Fruit fly (Drosophila melanogaster) whole organism, embryonic: ENCODE measurements around the gene DCTN1-p150.

Experiments
- CG10979 ChIP-seq: fragments of 200-800 bp; sonication (Bioruptor generic); optimal IDR thresholded peaks from 2 replicates; lab custom pipeline; 2018; ENCODE audit warnings: missing biosample characterization, mild to moderate bottlenecking, missing genetic modification characterization, moderate library complexity
- CG11695 ChIP-seq: fragments of 200-800 bp; sonication (Bioruptor generic); IDR thresholded peaks from 3 replicates; pipeline ENCODE4 v1.3.6; 2022; ENCODE audit warnings: missing biosample characterization, missing genetic modification characterization
- CG11696 ChIP-seq: fragments of 200-800 bp; sonication (Bioruptor generic); IDR thresholded peaks from 2 replicates; pipeline ENCODE4 v1.3.6; 2022; ENCODE audit warnings: missing biosample characterization, missing genetic modification characterization
- CG13775 ChIP-seq: fragments of 200-800 bp; sonication (Bioruptor generic); optimal IDR thresholded peaks from 3 replicates; lab custom pipeline; 2017; ENCODE audit warnings: missing biosample characterization, mild to moderate bottlenecking, missing genetic modification characterization
- CG16815 ChIP-seq: fragments of 200-800 bp; sonication (Bioruptor generic); optimal IDR thresholded peaks from 3 replicates; lab custom pipeline; 2017; ENCODE audit warnings: missing biosample characterization, mild to moderate bottlenecking, missing genetic modification characterization
- CG31365 ChIP-seq: fragments of 200-800 bp; sonication (Bioruptor generic); optimal IDR thresholded peaks from 2 replicates; lab custom pipeline; 2018; ENCODE audit warnings: missing biosample characterization, mild to moderate bottlenecking, missing genetic modification characterization
- CG3281 ChIP-seq: fragments of 200-800 bp; sonication (Bioruptor generic); optimal IDR thresholded peaks from 3 replicates; lab custom pipeline; 2017; ENCODE audit warnings: missing biosample characterization, mild to moderate bottlenecking, missing genetic modification characterization
- CG3838 ChIP-seq: fragments of 200-800 bp; sonication (Bioruptor generic); optimal IDR thresholded peaks from 3 replicates; lab custom pipeline; 2016; ENCODE audit warnings: missing biosample characterization, missing genetic modification characterization
- CG4328 ChIP-seq: fragments of 200-800 bp; sonication (Bioruptor generic); optimal IDR thresholded peaks from 3 replicates; lab custom pipeline; 2017; ENCODE audit warnings: missing biosample characterization, missing genetic modification reagents, missing genetic modification characterization
- CG5953 ChIP-seq: fragments of 200-800 bp; sonication (Bioruptor generic); IDR thresholded peaks from 2 replicates; pipeline ENCODE4 v1.3.6; 2022; ENCODE audit warnings: missing biosample characterization, missing genetic modification characterization
- CG6689 ChIP-seq: fragments of 200-800 bp; sonication (Bioruptor generic); IDR thresholded peaks from 2 replicates; pipeline ENCODE4 v1.3.6; 2022; ENCODE audit warnings: missing biosample characterization, missing genetic modification characterization
- CG6854 ChIP-seq: fragments of 200-800 bp; sonication (Bioruptor generic); optimal IDR thresholded peaks from 3 replicates; lab custom pipeline; 2017; ENCODE audit warnings: missing biosample characterization, mild to moderate bottlenecking, missing genetic modification characterization
- CG7271 ChIP-seq: fragments of 200-800 bp; sonication (Bioruptor generic); optimal IDR thresholded peaks from 2 replicates; lab custom pipeline; 2018; ENCODE audit warnings: missing biosample characterization, mild to moderate bottlenecking, missing genetic modification characterization, moderate library complexity
- CG7357 ChIP-seq: fragments of 200-800 bp; sonication (Bioruptor generic); IDR thresholded peaks from 3 replicates; pipeline ENCODE4 v1.3.6; 2022; ENCODE audit warnings: missing biosample characterization, missing genetic modification characterization
- CG7556 ChIP-seq: fragments of 200-800 bp; sonication (Bioruptor generic); optimal IDR thresholded peaks from 2 replicates; lab custom pipeline; 2017; ENCODE audit warnings: missing biosample characterization, mild to moderate bottlenecking, missing genetic modification characterization
- CG8281 ChIP-seq: fragments of 200-800 bp; sonication (Bioruptor generic); optimal IDR thresholded peaks from 2 replicates; lab custom pipeline; 2018; ENCODE audit warnings: missing biosample characterization, mild to moderate bottlenecking, missing genetic modification characterization, moderate library complexity
- CG8388 ChIP-seq: fragments of 200-800 bp; sonication (Bioruptor generic); optimal IDR thresholded peaks from 2 replicates; lab custom pipeline; 2019; ENCODE audit warnings: missing biosample characterization, mild to moderate bottlenecking, missing genetic modification characterization, moderate library complexity
- CG9932 ChIP-seq: fragments of 200-800 bp; sonication (Bioruptor generic); IDR thresholded peaks from 2 replicates; pipeline ENCODE4 v1.3.6; 2022; ENCODE audit warnings: missing biosample characterization, missing genetic modification characterization
- Dbx ChIP-seq: fragments of 200-800 bp; sonication (Bioruptor generic); IDR thresholded peaks from 3 replicates; pipeline ENCODE4 v1.3.6; 2022; ENCODE audit warnings: missing biosample characterization, missing genetic modification characterization
- Drgx ChIP-seq: fragments of 200-800 bp; sonication (Bioruptor generic); IDR thresholded peaks from 2 replicates; pipeline ENCODE4 v1.3.6; 2022; ENCODE audit warnings: missing biosample characterization, missing genetic modification characterization
- Eip74EF ChIP-seq, 2 experiments: fragments of 200-800 bp in 1 of 2; fragments of >200 bp in 1 of 2; sonication (Bioruptor generic) in 1 of 2; optimal IDR thresholded peaks; 2 replicates each; lab custom pipeline; 2017 to 2019; ENCODE audit warnings: missing biosample characterization in 2 of 2, missing genetic modification characterization in 2 of 2, mild to moderate bottlenecking in 1 of 2, moderate library complexity in 1 of 2
- Elba2 ChIP-seq: fragments of 200-800 bp; sonication (Bioruptor generic); optimal IDR thresholded peaks from 3 replicates; lab custom pipeline; 2016; ENCODE audit warnings: missing biosample characterization, missing genetic modification characterization
- Hr39 ChIP-seq: fragments of >200 bp; optimal IDR thresholded peaks from 2 replicates; lab custom pipeline; 2017
- Hsf ChIP-seq: fragments of 200-800 bp; sonication (Bioruptor generic); optimal IDR thresholded peaks from 3 replicates; lab custom pipeline; 2016; ENCODE audit warnings: missing biosample characterization, missing genetic modification characterization
- Optix ChIP-seq: fragments of 200-800 bp; sonication (Bioruptor generic); IDR thresholded peaks from 3 replicates; pipeline ENCODE4 v1.3.6; 2022; ENCODE audit warnings: missing biosample characterization, missing genetic modification characterization
- Sin3A ChIP-seq: fragments of >200 bp; optimal IDR thresholded peaks from 2 replicates; lab custom pipeline; 2018
- Sry-δ ChIP-seq: fragments of 200-800 bp; sonication (Bioruptor generic); optimal IDR thresholded peaks from 2 replicates; lab custom pipeline; 2016; ENCODE audit warnings: missing biosample characterization, missing genetic modification characterization
- Stat92E ChIP-seq, 3 experiments: fragments of >200 bp in 2 of 3; fragments of 200-800 bp in 1 of 3; sonication (Bioruptor generic) in 1 of 3; optimal IDR thresholded peaks; 2 replicates each; lab custom pipeline; 2017 to 2019; ENCODE audit warnings: missing biosample characterization in 3 of 3, missing genetic modification characterization in 3 of 3, mild to moderate bottlenecking in 1 of 3, moderate library complexity in 1 of 3
- Taf1 ChIP-seq: fragments of 200-800 bp; sonication (Bioruptor generic); IDR thresholded peaks from 2 replicates; pipeline ENCODE4 v1.3.6; 2022; ENCODE audit warnings: missing biosample characterization, missing genetic modification characterization
- ac ChIP-seq: fragments of 200-800 bp; sonication (Bioruptor generic); optimal IDR thresholded peaks from 3 replicates; lab custom pipeline; 2017; ENCODE audit warnings: missing biosample characterization, mild to moderate bottlenecking, missing genetic modification characterization
- az2 ChIP-seq: fragments of 200-800 bp; sonication (Bioruptor generic); optimal IDR thresholded peaks from 3 replicates; lab custom pipeline; 2016; ENCODE audit warnings: missing biosample characterization, missing genetic modification characterization
- bowl ChIP-seq: fragments of 200-800 bp; sonication (Bioruptor generic); IDR thresholded peaks from 2 replicates; pipeline ENCODE4 v1.3.6; 2022; ENCODE audit warnings: missing biosample characterization, missing genetic modification characterization
- crc ChIP-seq: fragments of 200-800 bp; sonication (Bioruptor generic); optimal IDR thresholded peaks from 2 replicates; lab custom pipeline; 2016; ENCODE audit warnings: missing biosample characterization, missing genetic modification characterization
- disco-r ChIP-seq: fragments of 200-800 bp; sonication (Bioruptor generic); optimal IDR thresholded peaks from 2 replicates; lab custom pipeline; 2016; ENCODE audit warnings: missing biosample characterization, missing genetic modification characterization
- gce ChIP-seq: fragments of 200-800 bp; sonication (Bioruptor generic); IDR thresholded peaks from 3 replicates; pipeline ENCODE4 v1.3.6; 2022; ENCODE audit warnings: missing biosample characterization, missing genetic modification characterization
- gem ChIP-seq: fragments of 200-800 bp; sonication (Bioruptor generic); optimal IDR thresholded peaks from 2 replicates; lab custom pipeline; 2019; ENCODE audit warnings: missing biosample characterization, mild to moderate bottlenecking, missing genetic modification characterization, moderate library complexity
- gt ChIP-seq: fragments of 200-800 bp; sonication (Bioruptor generic); IDR thresholded peaks from 2 replicates; pipeline ENCODE4 v1.3.6; 2022; ENCODE audit warnings: missing biosample characterization, missing genetic modification characterization
- hkb ChIP-seq, 2 experiments: fragments of 200-800 bp in 1 of 2; fragments of >200 bp in 1 of 2; sonication (Bioruptor generic) in 1 of 2; IDR thresholded peaks in 1 of 2; optimal IDR thresholded peaks in 1 of 2; 2 replicates each; pipeline versions ENCODE4 v1.3.6 to Lab custom; 2017 to 2022; ENCODE audit warnings: missing biosample characterization in 1 of 2, missing genetic modification characterization in 1 of 2
- jing ChIP-seq: fragments of 200-800 bp; sonication (Bioruptor generic); optimal IDR thresholded peaks from 2 replicates; lab custom pipeline; 2018; ENCODE audit warnings: missing biosample characterization, mild to moderate bottlenecking, missing genetic modification characterization
- ken ChIP-seq: fragments of 200-800 bp; sonication (Bioruptor generic); IDR thresholded peaks from 3 replicates; pipeline ENCODE4 v1.3.6; 2022; ENCODE audit warnings: missing biosample characterization, missing genetic modification characterization
- maf-S ChIP-seq: fragments of 200-800 bp; sonication (Bioruptor generic); optimal IDR thresholded peaks from 2 replicates; lab custom pipeline; 2016; ENCODE audit warnings: missing biosample characterization, missing genetic modification characterization
- pnt ChIP-seq: fragments of 200-800 bp; sonication (Bioruptor generic); optimal IDR thresholded peaks from 3 replicates; lab custom pipeline; 2016; ENCODE audit warnings: missing biosample characterization, missing genetic modification characterization
- row ChIP-seq: fragments of 200-800 bp; sonication (Bioruptor generic); IDR thresholded peaks from 3 replicates; pipeline ENCODE4 v1.3.6; 2022; ENCODE audit warnings: missing biosample characterization, missing genetic modification characterization
- slbo ChIP-seq: fragments of 200-800 bp; sonication (Bioruptor generic); IDR thresholded peaks from 2 replicates; pipeline ENCODE4 v1.3.6; 2022; ENCODE audit warnings: missing biosample characterization, missing genetic modification characterization
- tio ChIP-seq: fragments of 200-800 bp; sonication (Bioruptor generic); optimal IDR thresholded peaks from 2 replicates; lab custom pipeline; 2017; ENCODE audit warnings: missing biosample characterization, missing genetic modification characterization, inconsistent platforms
- tna ChIP-seq: fragments of 200-800 bp; sonication (Bioruptor generic); IDR thresholded peaks from 2 replicates; pipeline ENCODE4 v1.3.6; 2022; ENCODE audit warnings: missing biosample characterization, missing genetic modification characterization; ENCODE audit not compliant: partially characterized antibody
- vfl ChIP-seq: fragments of 200-800 bp; sonication (Bioruptor generic); optimal IDR thresholded peaks from 2 replicates; lab custom pipeline; 2016; ENCODE audit warnings: missing biosample characterization, missing genetic modification characterization
- vvl ChIP-seq: fragments of 200-800 bp; sonication (Bioruptor generic); IDR thresholded peaks from 2 replicates; pipeline ENCODE4 v1.3.6; 2022; ENCODE audit warnings: missing biosample characterization, missing genetic modification characterization
- z ChIP-seq: fragments of 200-800 bp; sonication (Bioruptor generic); IDR thresholded peaks from 3 replicates; pipeline ENCODE4 v1.3.6; 2022; ENCODE audit warnings: missing biosample characterization, missing genetic modification characterization
- zen2 ChIP-seq: fragments of 200-800 bp; sonication (Bioruptor generic); IDR thresholded peaks from 3 replicates; pipeline ENCODE4 v1.3.6; 2022; ENCODE audit warnings: missing biosample characterization, missing genetic modification characterization; ENCODE audit not compliant: partially characterized antibody
- zfh2 ChIP-seq: fragments of 200-800 bp; sonication (Bioruptor generic); optimal IDR thresholded peaks from 2 replicates; lab custom pipeline; 2016; ENCODE audit warnings: missing biosample characterization, missing genetic modification characterization

DCTN1-p150 gene

DNA sequence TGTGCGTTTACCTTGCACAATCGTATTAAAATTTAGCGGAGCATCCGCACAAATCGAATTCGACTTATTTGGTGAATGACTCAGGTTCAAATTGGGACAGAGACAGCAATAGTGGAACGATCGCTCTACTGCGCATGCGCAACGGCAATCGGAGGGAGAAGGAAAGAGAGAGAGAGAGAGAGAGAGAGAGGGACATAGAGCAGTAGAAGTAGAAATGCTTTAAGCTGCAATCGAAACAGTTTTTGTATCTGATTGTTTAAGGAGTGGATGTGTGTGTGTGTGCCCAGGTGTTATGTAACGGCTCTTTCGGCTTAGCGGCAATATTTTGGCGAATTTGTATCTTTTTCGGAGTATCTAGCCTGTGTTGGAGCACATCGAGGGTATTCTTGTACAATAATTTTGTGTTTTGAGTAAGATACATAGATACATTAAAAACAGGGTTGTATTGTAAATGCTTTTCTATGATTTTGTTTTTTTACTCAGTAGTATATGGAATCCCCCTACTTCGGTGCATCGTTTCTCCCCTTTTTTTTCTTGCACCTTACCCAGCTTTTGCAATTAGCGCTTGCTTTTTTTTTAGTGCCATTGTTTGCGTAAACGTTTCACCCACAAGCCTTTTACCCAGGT is 20.4 kb downstream of the DCTN1-p150 start (continued):
- TF ChIP-seq hkb (optimal IDR thresholded peaks at IDR 0.05; lab: Kevin White, UChicago): no peak
- peak; percentile 24; the same call in 1 of the 2 replicates for TF ChIP-seq hkb (GFP tag; IDR thresholded peaks at IDR 0.05; lab: Robert Waterston, UW)
- no peak for TF ChIP-seq ken (GFP tag; lab: Robert Waterston, UW)
- no peak for TF ChIP-seq Eip74EF (GFP tag; optimal IDR thresholded peaks at IDR 0.05; lab: Kevin White, UChicago)
- TF ChIP-seq CG11696 (GFP tag; lab: Robert Waterston, UW): 0 out of 2 replicates have a peak, but pooled peaks have one; percentile 30
- TF ChIP-seq vvl (GFP tag; lab: Robert Waterston, UW): peak; percentile 45; the same call in 1 of the 2 replicates
- TF ChIP-seq CG9932 (GFP tag; lab: Robert Waterston, UW): no peak
- peak; percentile 32; the same call in 1 of the 3 replicates for TF ChIP-seq row (GFP tag; lab: Robert Waterston, UW)
- TF ChIP-seq CG7271 (tag; lab: Kevin White, UChicago): no peak
- peak; percentile 16 for TF ChIP-seq CG13775
- TF ChIP-seq Elba2 (GFP tag; lab: Kevin White, UChicago): peak; percentile 16
- no peak for TF ChIP-seq CG6689 (GFP tag; lab: Robert Waterston, UW)
- TF ChIP-seq CG4328 (GFP tag; lab: Kevin White, UChicago): no peak
- peak; percentile 8 for TF ChIP-seq Hsf (GFP tag; lab: Kevin White, UChicago)
- no peak for TF ChIP-seq pnt
- TF ChIP-seq maf-S (GFP tag; lab: Kevin White, UChicago): no peak
- TF ChIP-seq vfl (GFP tag; lab: Kevin White, UChicago): no peak
- TF ChIP-seq CG10979 (tag; lab: Kevin White, UChicago): no peak
- TF ChIP-seq tna (GFP tag; lab: Robert Waterston, UW): no peak
- peak; percentile 11 for TF ChIP-seq gem (tag; lab: Kevin White, UChicago)
- TF ChIP-seq Taf1 (GFP tag; lab: Robert Waterston, UW): no peak
- no peak for TF ChIP-seq zen2 (GFP tag; lab: Robert Waterston, UW)
- no peak for TF ChIP-seq Sry-δ (GFP tag; lab: Kevin White, UChicago)
- no peak for TF ChIP-seq CG8388 (GFP tag; lab: Kevin White, UChicago)
- no peak for TF ChIP-seq Stat92E (GFP tag; optimal IDR thresholded peaks at IDR 0.05; lab: Kevin White, UChicago)
- TF ChIP-seq Dbx (GFP tag; lab: Robert Waterston, UW): no peak
- 0 out of 3 replicates have a peak, but pooled peaks have one; percentile 39 for TF ChIP-seq z (GFP tag; lab: Robert Waterston, UW)
- no peak for TF ChIP-seq gt
- 0 out of 3 replicates have a peak, but pooled peaks have one; percentile 10 for TF ChIP-seq CG7357
- TF ChIP-seq CG8281 (tag; lab: Kevin White, UChicago): no peak
- TF ChIP-seq crc (GFP tag; lab: Kevin White, UChicago): no peak
- no peak for TF ChIP-seq zfh2 (GFP tag; lab: Kevin White, UChicago)
- TF ChIP-seq ac: no peak
- no peak for TF ChIP-seq CG16815 (GFP tag; lab: Kevin White, UChicago)
- peak; percentile 23 for TF ChIP-seq tio
- TF ChIP-seq slbo (GFP tag; lab: Robert Waterston, UW): 0 out of 2 replicates have a peak, but pooled peaks have one; percentile 27
- TF ChIP-seq CG6854 (GFP tag; lab: Kevin White, UChicago): no peak
- TF ChIP-seq az2 (GFP tag; lab: Kevin White, UChicago): no peak
- no peak for TF ChIP-seq CG31365 (tag; lab: Kevin White, UChicago)
- no peak for TF ChIP-seq bowl (GFP tag; lab: Robert Waterston, UW)
- TF ChIP-seq CG11695: peak; percentile 50; the same call in 2 of the 3 replicates
- no peak for TF ChIP-seq jing
- TF ChIP-seq CG5953 (GFP tag; lab: Robert Waterston, UW): 0 out of 2 replicates have a peak, but pooled peaks have one; percentile 24
- no peak for TF ChIP-seq CG3281 (GFP tag; lab: Kevin White, UChicago)
- TF ChIP-seq Drgx (GFP tag; lab: Robert Waterston, UW): peak; percentile 63
- no peak for TF ChIP-seq CG7556 (GFP tag; lab: Kevin White, UChicago)
- no peak for TF ChIP-seq Optix (GFP tag; lab: Robert Waterston, UW)
- no peak for TF ChIP-seq CG3838 (GFP tag; lab: Kevin White, UChicago)
- no peak for TF ChIP-seq disco-r (GFP tag; lab: Kevin White, UChicago)
- TF ChIP-seq Hr39 (lab: Kevin White, UChicago): no peak
- TF ChIP-seq gce (GFP tag; lab: Robert Waterston, UW): no peak
- no peak for TF ChIP-seq Sin3A (lab: Kevin White, UChicago)
